Fruit fly (Drosophila melanogaster) whole organism, pupa: ENCODE results near the gene CG43407.

ENCODE experiments used
- CG14655 ChIP-seq: fragments of 200-800 bp; sonication (Bioruptor generic); optimal IDR thresholded peaks from 3 replicates; lab custom pipeline; 2017; ENCODE audit warnings: mild to moderate bottlenecking, missing biosample characterization, missing genetic modification reagents, missing genetic modification characterization
- CG9948 ChIP-seq: fragments of 200-800 bp; sonication (Bioruptor generic); optimal IDR thresholded peaks from 2 replicates; lab custom pipeline; 2018; ENCODE audit warnings: missing biosample characterization, mild to moderate bottlenecking, missing genetic modification characterization, moderate library complexity
- rn ChIP-seq: fragments of 200-800 bp; sonication (Bioruptor generic); IDR thresholded peaks from 2 replicates; pipeline ENCODE4 v1.3.6; 2022; ENCODE audit warnings: missing biosample characterization, missing genetic modification characterization

DNA sequence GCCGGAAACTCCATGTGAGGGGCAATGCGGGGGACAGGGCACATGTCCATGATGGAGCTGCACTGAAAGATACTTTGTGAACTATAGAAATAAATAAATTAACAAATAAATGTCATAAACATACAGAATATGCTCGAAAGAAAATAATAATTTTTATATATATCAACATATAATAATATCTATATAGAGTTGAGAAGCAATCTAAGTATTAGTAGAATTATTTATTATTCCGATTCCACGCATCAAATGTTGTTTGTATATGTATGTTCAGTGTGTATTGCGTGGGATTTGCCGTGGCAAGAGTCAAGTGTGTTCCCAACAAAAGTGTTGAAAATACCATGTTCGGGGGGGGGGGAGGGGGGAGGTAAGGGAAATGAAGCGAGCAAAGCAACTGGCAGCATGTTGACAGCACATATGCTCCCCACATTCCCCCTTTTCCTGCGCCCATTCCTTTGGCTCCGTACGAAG, 3.7 kb upstream of the CG43407 start:
- TF ChIP-seq CG9948 (peak; percentile 33), rn (GFP tag; lab: Robert Waterston, UW) (no peak), CG14655 (GFP tag; lab: Kevin White, UChicago) (peak; percentile 59)
